Fruit fly (Drosophila melanogaster) whole organism, embryonic: Measurements from ENCODE around the gene CG9616.
A peak's percentile ranks its signal among the peaks of the same experiment; 100 is the strongest.

Source experiments
- Abd-B ChIP-seq: fragments of 200-800 bp; sonication (Bioruptor generic); optimal IDR thresholded peaks from 2 replicates; lab custom pipeline; 2018; ENCODE audit warnings: missing biosample characterization, mild to moderate bottlenecking, missing genetic modification characterization, moderate library complexity
- Bdp1 ChIP-seq: fragments of 200-800 bp; sonication (Bioruptor generic); optimal IDR thresholded peaks from 3 replicates; lab custom pipeline; 2016; ENCODE audit warnings: missing biosample characterization, missing genetic modification characterization
- Blimp-1 ChIP-seq: fragments of 200-800 bp; sonication (Bioruptor generic); optimal IDR thresholded peaks from 3 replicates; lab custom pipeline; 2018; ENCODE audit warnings: missing biosample characterization, missing genetic modification characterization, mild to moderate bottlenecking, moderate library complexity, missing genetic modification reagents
- CG10431 ChIP-seq: fragments of 200-800 bp; sonication (Bioruptor generic); optimal IDR thresholded peaks from 3 replicates; lab custom pipeline; 2018; ENCODE audit warnings: missing biosample characterization, mild to moderate bottlenecking, missing genetic modification characterization
- CG11398 ChIP-seq: fragments of 200-800 bp; sonication (Bioruptor generic); optimal IDR thresholded peaks from 2 replicates; lab custom pipeline; 2016; ENCODE audit warnings: missing biosample characterization, missing genetic modification characterization
- CG12236 ChIP-seq: fragments of 200-800 bp; sonication (Bioruptor generic); optimal IDR thresholded peaks from 2 replicates; lab custom pipeline; 2016; ENCODE audit warnings: missing biosample characterization, missing genetic modification characterization
- CG18011 ChIP-seq: fragments of 200-800 bp; sonication (Bioruptor generic); optimal IDR thresholded peaks from 2 replicates; lab custom pipeline; 2017; ENCODE audit warnings: missing biosample characterization, missing genetic modification characterization, mild to moderate bottlenecking, moderate library complexity, missing genotype
- CG18262 ChIP-seq: fragments of 200-800 bp; optimal IDR thresholded peaks from 3 replicates; lab custom pipeline; 2019; ENCODE audit warnings: missing biosample characterization, mild to moderate bottlenecking, missing genetic modification characterization, moderate library complexity
- CG2202 ChIP-seq: fragments of 200-800 bp; sonication (Bioruptor generic); optimal IDR thresholded peaks from 2 replicates; lab custom pipeline; 2018; ENCODE audit warnings: missing biosample characterization, mild to moderate bottlenecking, missing genetic modification characterization
- CG31224 ChIP-seq: fragments of 200-800 bp; sonication (Bioruptor generic); IDR thresholded peaks from 2 replicates; pipeline ENCODE4 v1.3.6; 2022; ENCODE audit warnings: missing biosample characterization, missing genetic modification characterization
- CG31365 ChIP-seq: fragments of 200-800 bp; sonication (Bioruptor generic); optimal IDR thresholded peaks from 2 replicates; lab custom pipeline; 2018; ENCODE audit warnings: missing biosample characterization, mild to moderate bottlenecking, missing genetic modification characterization
- CG3281 ChIP-seq: fragments of 200-800 bp; sonication (Bioruptor generic); optimal IDR thresholded peaks from 3 replicates; lab custom pipeline; 2017; ENCODE audit warnings: missing biosample characterization, mild to moderate bottlenecking, missing genetic modification characterization
- CG43689 ChIP-seq: fragments of 200-800 bp; sonication (Bioruptor generic); IDR thresholded peaks from 2 replicates; pipeline ENCODE4 v1.3.6; 2022; ENCODE audit warnings: missing biosample characterization, missing genetic modification characterization
- CG6654 ChIP-seq: fragments of 200-800 bp; sonication (Bioruptor generic); optimal IDR thresholded peaks from 2 replicates; lab custom pipeline; 2017; ENCODE audit warnings: missing biosample characterization, mild to moderate bottlenecking, missing genetic modification characterization
- CG7271 ChIP-seq: fragments of 200-800 bp; sonication (Bioruptor generic); optimal IDR thresholded peaks from 2 replicates; lab custom pipeline; 2018; ENCODE audit warnings: missing biosample characterization, mild to moderate bottlenecking, missing genetic modification characterization, moderate library complexity
- CG8359 ChIP-seq: fragments of 200-800 bp; sonication (Bioruptor generic); optimal IDR thresholded peaks from 2 replicates; lab custom pipeline; 2017; ENCODE audit warnings: missing biosample characterization, mild to moderate bottlenecking, missing genetic modification characterization, borderline replicate concordance
- D19B ChIP-seq: fragments of 200-800 bp; sonication (Bioruptor generic); optimal IDR thresholded peaks from 2 replicates; lab custom pipeline; 2017; ENCODE audit warnings: missing biosample characterization, mild to moderate bottlenecking, missing genetic modification characterization
- Drgx ChIP-seq: fragments of 200-800 bp; sonication (Bioruptor generic); IDR thresholded peaks from 2 replicates; pipeline ENCODE4 v1.3.6; 2022; ENCODE audit warnings: missing biosample characterization, missing genetic modification characterization
- ERR ChIP-seq: fragments of 200-800 bp; sonication (Bioruptor generic); optimal IDR thresholded peaks from 2 replicates; lab custom pipeline; 2016; ENCODE audit warnings: missing biosample characterization, missing genetic modification characterization
- GATAe ChIP-seq: fragments of 200-800 bp; sonication (Bioruptor generic); conservative IDR thresholded peaks from 2 replicates; pipeline ENCODE4 v1.3.6; 2022; ENCODE audit warnings: missing biosample characterization, missing genetic modification characterization
- HLH54F ChIP-seq: fragments of 200-800 bp; sonication (Bioruptor generic); optimal IDR thresholded peaks from 3 replicates; lab custom pipeline; 2016; ENCODE audit warnings: missing biosample characterization, missing genetic modification characterization
- HmgZ ChIP-seq: fragments of 200-800 bp; sonication (Bioruptor generic); optimal IDR thresholded peaks from 2 replicates; lab custom pipeline; 2018; ENCODE audit warnings: missing biosample characterization, mild to moderate bottlenecking, missing genetic modification characterization
- Lim3 ChIP-seq: fragments of 200-800 bp; sonication (Bioruptor generic); IDR thresholded peaks from 2 replicates; pipeline ENCODE4 v1.3.6; 2022; ENCODE audit warnings: missing biosample characterization, missing genetic modification characterization
- MBD-R2 ChIP-seq: fragments of 200-800 bp; sonication (Bioruptor generic); IDR thresholded peaks from 2 replicates; pipeline ENCODE4 v1.3.6; 2022; ENCODE audit warnings: missing biosample characterization, missing genetic modification characterization
- Max ChIP-seq: fragments of 200-800 bp; sonication (Bioruptor generic); optimal IDR thresholded peaks from 2 replicates; lab custom pipeline; 2016; ENCODE audit warnings: missing biosample characterization, mild to moderate bottlenecking, missing genetic modification characterization
- NC2α ChIP-seq: fragments of 200-800 bp; sonication (Bioruptor generic); optimal IDR thresholded peaks from 2 replicates; lab custom pipeline; 2016; ENCODE audit warnings: missing biosample characterization, missing genetic modification characterization
- NC2β ChIP-seq: fragments of 200-800 bp; sonication (Bioruptor generic); optimal IDR thresholded peaks from 2 replicates; lab custom pipeline; 2016; ENCODE audit warnings: missing biosample characterization, missing genetic modification characterization
- NFAT ChIP-seq: fragments of 200-800 bp; sonication (Bioruptor generic); IDR thresholded peaks from 2 replicates; pipeline ENCODE4 v1.3.6; 2022; ENCODE audit warnings: missing biosample characterization, missing genetic modification characterization
- Ravus ChIP-seq: fragments of 200-800 bp; sonication (Bioruptor generic); IDR thresholded peaks from 2 replicates; pipeline ENCODE4 v1.3.6; 2022; ENCODE audit warnings: missing biosample characterization, missing genetic modification characterization
- Sry-δ ChIP-seq: fragments of 200-800 bp; sonication (Bioruptor generic); optimal IDR thresholded peaks from 2 replicates; lab custom pipeline; 2016; ENCODE audit warnings: missing biosample characterization, missing genetic modification characterization
- TFAM ChIP-seq: fragments of 200-800 bp; sonication (Bioruptor generic); optimal IDR thresholded peaks from 2 replicates; lab custom pipeline; 2017; ENCODE audit warnings: missing biosample characterization, missing genetic modification characterization, inconsistent platforms
- ato ChIP-seq: fragments of 200-800 bp; sonication (Bioruptor generic); IDR thresholded peaks from 2 replicates; pipeline ENCODE4 v1.3.6; 2022; ENCODE audit warnings: missing biosample characterization, missing genetic modification characterization; ENCODE audit not compliant: partially characterized antibody
- corto ChIP-seq: fragments of 200-800 bp; sonication (Bioruptor generic); optimal IDR thresholded peaks from 2 replicates; lab custom pipeline; 2016; ENCODE audit warnings: missing biosample characterization, mild to moderate bottlenecking, missing genetic modification characterization, moderate library complexity
- disco-r ChIP-seq: fragments of 200-800 bp; sonication (Bioruptor generic); optimal IDR thresholded peaks from 2 replicates; lab custom pipeline; 2016; ENCODE audit warnings: missing biosample characterization, missing genetic modification characterization
- gcm ChIP-seq: fragments of 200-800 bp; sonication (Bioruptor generic); optimal IDR thresholded peaks from 2 replicates; lab custom pipeline; 2019; ENCODE audit warnings: missing biosample characterization, mild to moderate bottlenecking, missing genetic modification characterization, moderate library complexity
- grn ChIP-seq: fragments of 200-800 bp; sonication (Bioruptor generic); optimal IDR thresholded peaks from 3 replicates; lab custom pipeline; 2017; ENCODE audit warnings: missing biosample characterization, missing genetic modification characterization
- h ChIP-seq: fragments of >200 bp; optimal IDR thresholded peaks from 2 replicates; lab custom pipeline; 2017
- hkb ChIP-seq, 2 experiments: fragments of 200-800 bp in 1 of 2; fragments of >200 bp in 1 of 2; sonication (Bioruptor generic) in 1 of 2; IDR thresholded peaks in 1 of 2; optimal IDR thresholded peaks in 1 of 2; 2 replicates each; pipeline versions ENCODE4 v1.3.6 to Lab custom; 2017 to 2022; ENCODE audit warnings: missing biosample characterization in 1 of 2, missing genetic modification characterization in 1 of 2
- hth ChIP-seq: fragments of >200 bp; optimal IDR thresholded peaks from 2 replicates; lab custom pipeline; 2017; ENCODE audit warnings: inconsistent platforms
- insv ChIP-seq, 2 experiments: fragments of 200-800 bp; sonication (Bioruptor generic); optimal IDR thresholded peaks; 3 replicates each; lab custom pipeline; 2016 to 2018; ENCODE audit warnings: missing biosample characterization in 2 of 2, missing genetic modification characterization in 2 of 2
- knrl ChIP-seq: fragments of 200-800 bp; sonication (Bioruptor generic); IDR thresholded peaks from 3 replicates; pipeline ENCODE4 v1.3.6; 2022; ENCODE audit warnings: missing biosample characterization, missing genetic modification characterization; ENCODE audit not compliant: partially characterized antibody
- maf-S ChIP-seq: fragments of 200-800 bp; sonication (Bioruptor generic); optimal IDR thresholded peaks from 2 replicates; lab custom pipeline; 2016; ENCODE audit warnings: missing biosample characterization, missing genetic modification characterization
- mld ChIP-seq: fragments of 200-800 bp; sonication (Bioruptor generic); IDR thresholded peaks from 3 replicates; pipeline ENCODE4 v1.3.6; 2022; ENCODE audit warnings: missing biosample characterization, missing genetic modification characterization; ENCODE audit not compliant: partially characterized antibody
- odd ChIP-seq: fragments of 200-800 bp; sonication (Bioruptor generic); optimal IDR thresholded peaks from 2 replicates; lab custom pipeline; 2017; ENCODE audit warnings: missing biosample characterization, mild to moderate bottlenecking, missing genetic modification characterization
- p53 ChIP-seq: fragments of 200-800 bp; sonication (Bioruptor generic); optimal IDR thresholded peaks from 2 replicates; lab custom pipeline; 2016; ENCODE audit warnings: missing biosample characterization, missing genetic modification characterization
- tap ChIP-seq: fragments of 200-800 bp; optimal IDR thresholded peaks from 3 replicates; lab custom pipeline; 2019; ENCODE audit warnings: missing biosample characterization, mild to moderate bottlenecking, missing genetic modification characterization, moderate library complexity
- tx ChIP-seq: fragments of 200-800 bp; sonication (Bioruptor generic); optimal IDR thresholded peaks from 2 replicates; lab custom pipeline; 2016; ENCODE audit warnings: missing biosample characterization, missing genetic modification characterization
- wek ChIP-seq: fragments of 200-800 bp; sonication (Bioruptor generic); optimal IDR thresholded peaks from 3 replicates; lab custom pipeline; 2018; ENCODE audit warnings: missing biosample characterization, mild to moderate bottlenecking, missing genetic modification characterization, moderate library complexity
- zfh2 ChIP-seq: fragments of 200-800 bp; sonication (Bioruptor generic); optimal IDR thresholded peaks from 2 replicates; lab custom pipeline; 2016; ENCODE audit warnings: missing biosample characterization, missing genetic modification characterization

Gene CG9616

DNA sequence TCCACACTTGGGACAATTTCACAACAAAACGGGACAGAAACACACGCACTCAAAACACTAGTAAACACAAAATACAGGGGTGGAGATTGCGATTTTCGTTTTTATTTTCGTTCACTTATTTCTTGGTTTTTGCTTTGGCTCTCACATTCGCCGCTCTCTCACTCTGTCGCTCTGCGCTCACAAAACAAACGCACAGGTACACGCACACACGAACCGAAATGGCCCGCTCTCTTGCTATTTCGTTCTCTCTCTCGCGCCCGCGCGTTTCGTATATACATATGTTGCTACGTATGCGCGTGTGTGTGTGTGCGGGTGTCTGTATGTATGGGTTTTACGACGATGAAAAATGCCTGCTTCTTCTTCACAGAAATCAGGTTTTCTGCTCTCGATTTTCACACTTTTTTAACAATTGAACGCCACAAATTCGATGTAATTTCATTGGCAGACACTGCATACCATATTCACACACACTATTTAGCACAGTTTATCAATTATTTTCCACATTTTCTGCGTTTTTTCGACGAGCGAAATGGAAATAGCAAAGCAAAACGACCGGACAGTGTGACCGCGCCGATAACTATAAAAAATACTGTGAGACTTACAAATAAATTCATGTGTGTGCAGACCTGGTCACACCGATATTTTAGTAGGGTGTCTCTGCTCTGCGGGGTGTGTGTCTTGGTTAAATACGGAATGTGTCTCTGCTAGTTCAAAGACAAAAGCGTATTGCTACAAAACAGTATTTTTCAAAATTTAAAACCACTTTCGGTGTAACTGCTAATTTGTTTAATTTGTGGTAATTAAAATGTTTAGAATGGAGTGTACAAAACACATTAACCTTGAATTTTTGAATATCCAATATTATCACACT lies 41.3 kb upstream of the CG9616 start, which contains the start of gene trx (continued):
- TF ChIP-seq grn (no peak), Max (no peak), ERR (GFP tag; lab: Kevin White, UChicago) (no peak), odd (GFP tag; lab: Kevin White, UChicago) (no peak), mld (GFP tag; lab: Robert Waterston, UW) (no peak), hth (no peak), knrl (GFP tag; lab: Robert Waterston, UW) (no peak), HmgZ (tag; lab: Kevin White, UChicago) (peak; percentile 39), CG2202 (tag; lab: Kevin White, UChicago) (peak; percentile 23), CG18011 (GFP tag; lab: Kevin White, UChicago) (peak; percentile 98), MBD-R2 (GFP tag; lab: Robert Waterston, UW) (no peak), Lim3 (GFP tag; lab: Robert Waterston, UW) (no peak), p53 (peak; percentile 33), Bdp1 (GFP tag; lab: Kevin White, UChicago) (no peak), CG6654 (GFP tag; lab: Kevin White, UChicago) (no peak), CG7271 (tag; lab: Kevin White, UChicago) (peak; percentile 28), CG11398 (GFP tag; lab: Kevin White, UChicago) (no peak), GATAe (GFP tag; lab: Robert Waterston, UW) (no peak), CG43689 (GFP tag; lab: Robert Waterston, UW) (no peak), tap (tag; lab: Kevin White, UChicago) (no peak), CG31365 (no peak), insv (GFP tag; optimal IDR thresholded peaks at IDR 0.05; lab: Kevin White, UChicago) (peak in 1 of 2 experiments; percentile 50), h (no peak), CG10431 (peak; percentile 32), corto (no peak), hkb (optimal IDR thresholded peaks at IDR 0.05; lab: Kevin White, UChicago) (peak; percentile 38), hkb (GFP tag; IDR thresholded peaks at IDR 0.05; lab: Robert Waterston, UW) (no peak), zfh2 (GFP tag; lab: Kevin White, UChicago) (peak; percentile 4), D19B (GFP tag; lab: Kevin White, UChicago) (no peak), Sry-δ (GFP tag; lab: Kevin White, UChicago) (peak; percentile 68), NC2α (no peak), disco-r (GFP tag; lab: Kevin White, UChicago) (no peak), wek (GFP tag; lab: Kevin White, UChicago) (no peak), CG8359 (GFP tag; lab: Kevin White, UChicago) (no peak), ato (GFP tag; lab: Robert Waterston, UW) (no peak), CG12236 (GFP tag; lab: Kevin White, UChicago) (no peak), CG18262 (tag; lab: Kevin White, UChicago) (peak; percentile 13), TFAM (no peak), NFAT (GFP tag; lab: Robert Waterston, UW) (no peak), CG3281 (no peak), maf-S (GFP tag; lab: Kevin White, UChicago) (no peak), Ravus (GFP tag; lab: Robert Waterston, UW) (no peak), gcm (GFP tag; lab: Kevin White, UChicago) (peak; percentile 64), tx (GFP tag; lab: Kevin White, UChicago) (no peak), NC2β (peak; percentile 16), CG31224 (GFP tag; lab: Robert Waterston, UW) (no peak), HLH54F (GFP tag; lab: Kevin White, UChicago) (no peak), Abd-B (GFP tag; lab: Kevin White, UChicago) (peak; percentile 87), Blimp-1 (peak; percentile 43), Drgx (GFP tag; lab: Robert Waterston, UW) (no peak)
